Worm (Caenorhabditis elegans): ENCODE results near the gene nhr-186.

DNA sequence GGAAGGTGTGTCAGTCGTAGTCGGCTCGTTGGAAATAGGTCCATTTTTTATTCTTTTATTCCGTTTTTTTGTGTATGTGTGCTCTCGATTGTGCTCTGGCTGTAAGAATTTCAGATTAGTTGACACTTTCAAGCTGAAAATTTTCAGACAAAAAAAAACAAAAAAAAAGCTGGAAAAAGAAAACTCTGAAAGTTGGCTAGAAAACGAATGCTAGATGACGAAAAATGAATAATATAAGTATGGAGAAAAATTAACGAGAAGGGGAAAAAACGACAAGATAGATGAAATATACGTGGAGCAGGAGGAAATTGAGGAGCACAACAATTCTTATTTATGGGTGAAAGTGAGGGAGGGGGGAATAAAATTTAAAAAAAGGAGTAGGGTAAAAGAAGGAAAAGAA lies 23.1 kb downstream of the nhr-186 start, which contains the start of gene H10D18.5:
- no peak for TF ChIP-seq ceh-82 (tag; optimal IDR thresholded peaks at IDR 0.05)
- no peak for TF ChIP-seq nhr-237 (tag; optimal IDR thresholded peaks at IDR 0.05)
- no peak for TF ChIP-seq mdl-1 (tag; optimal IDR thresholded peaks at IDR 0.05)
- no peak for TF ChIP-seq swsn-7 (tag; optimal IDR thresholded peaks at IDR 0.05)
- no peak for TF ChIP-seq ces-1 (GFP tag; optimal IDR thresholded peaks at IDR 0.05)
- TF ChIP-seq zag-1 (tag; optimal IDR thresholded peaks at IDR 0.05): no peak
- TF ChIP-seq ama-1 (optimal IDR thresholded peaks at IDR 0.05): no peak
- TF ChIP-seq mab-9 (GFP tag; IDR thresholded peaks at IDR 0.05): no peak

All from whole organism, L1 larva.